Fruit fly (Drosophila melanogaster): ENCODE data around the gene CG18628.

CG18628 gene

dm6 chr3L:10659993-10660743, 20.6 kb downstream of the CG18628 start:
- peak; percentile 29 for TF ChIP-seq CG16779 (tag; optimal IDR thresholded peaks at IDR 0.05)
- no peak for TF ChIP-seq achi (GFP tag; optimal IDR thresholded peaks at IDR 0.05)
- TF ChIP-seq svp (GFP tag): peak; percentile 64
- peak; percentile 51 for TF ChIP-seq fkh (GFP tag; optimal IDR thresholded peaks at IDR 0.05)
- TF ChIP-seq CG8632 (GFP tag; optimal IDR thresholded peaks at IDR 0.05): peak; percentile 2
- no peak for TF ChIP-seq CG6808 (GFP tag; optimal IDR thresholded peaks at IDR 0.05)
- TF ChIP-seq Eip78C (GFP tag): peak; percentile 36

dm6 chr3L:10660744-10661589, 21.4 kb downstream of the CG18628 start, which contains the start of the genes CG32066 and CG8003:
CG32066 (minus strand) TSS chr3L:10661013.
CG8003 (plus strand) TSS chr3L:10661475.
- peak; percentile 13 for TF ChIP-seq CG6276 (GFP tag; optimal IDR thresholded peaks at IDR 0.05)
- no peak for TF ChIP-seq spab (GFP tag; optimal IDR thresholded peaks at IDR 0.05)
- peak; percentile 59 for TF ChIP-seq Sox102F (GFP tag; optimal IDR thresholded peaks at IDR 0.05)
- TF ChIP-seq CG10631 (GFP tag; optimal IDR thresholded peaks at IDR 0.05): peak; percentile 66
- peak; percentile 3 for TF ChIP-seq Sox14 (GFP tag; optimal IDR thresholded peaks at IDR 0.05)
- TF ChIP-seq Ets96B (tag; optimal IDR thresholded peaks at IDR 0.05): no peak
- TF ChIP-seq CG8119 (GFP tag; IDR thresholded peaks at IDR 0.05): peak; percentile 44; the same call in 1 of the 3 replicates
- TF ChIP-seq Smox (GFP tag; optimal IDR thresholded peaks at IDR 0.05): peak; percentile 39
- no peak for TF ChIP-seq CG1621 (tag; optimal IDR thresholded peaks at IDR 0.05)
- peak; percentile 21 for TF ChIP-seq lz (GFP tag; optimal IDR thresholded peaks at IDR 0.05)
- peak; percentile 79 for TF ChIP-seq Eip93F (GFP tag; optimal IDR thresholded peaks at IDR 0.05)
- peak; percentile 36 for TF ChIP-seq vri (GFP tag; optimal IDR thresholded peaks at IDR 0.05)
- peak; percentile 7 for TF ChIP-seq Met (GFP tag; optimal IDR thresholded peaks at IDR 0.05)
- peak; percentile 38 for TF ChIP-seq achi (GFP tag; optimal IDR thresholded peaks at IDR 0.05)
- TF ChIP-seq CG8632 (GFP tag; optimal IDR thresholded peaks at IDR 0.05): peak; percentile 0
- TF ChIP-seq CG11294 (GFP tag; IDR thresholded peaks at IDR 0.05): no peak
- peak; percentile 35 for TF ChIP-seq CG32006 (GFP tag; optimal IDR thresholded peaks at IDR 0.05)
- no peak for TF ChIP-seq Lpt (GFP tag; optimal IDR thresholded peaks at IDR 0.05)
- no peak for TF ChIP-seq CG34406 (GFP tag; optimal IDR thresholded peaks at IDR 0.05)
- peak; percentile 42 for TF ChIP-seq CG9139 (GFP tag; optimal IDR thresholded peaks at IDR 0.05)
- peak; percentile 27 for TF ChIP-seq CG10669 (GFP tag; optimal IDR thresholded peaks at IDR 0.05)
- TF ChIP-seq ss (GFP tag; optimal IDR thresholded peaks at IDR 0.05): peak; percentile 5 to 44
- no peak for TF ChIP-seq Hr4 (GFP tag; optimal IDR thresholded peaks at IDR 0.05)
- peak; percentile 32 for TF ChIP-seq esn (GFP tag; optimal IDR thresholded peaks at IDR 0.05)
- no peak for TF ChIP-seq cyc (GFP tag; optimal IDR thresholded peaks at IDR 0.05)
- TF ChIP-seq Hr39 (GFP tag; optimal IDR thresholded peaks at IDR 0.05): peak; percentile 4
- peak; percentile 24; the same call in 1 of the 2 replicates for TF ChIP-seq CG15336 (GFP tag; IDR thresholded peaks at IDR 0.05)
- peak; percentile 74 for TF ChIP-seq svp (GFP tag)
- no peak for TF ChIP-seq Blimp-1 (GFP tag; optimal IDR thresholded peaks at IDR 0.05)
- TF ChIP-seq fkh (GFP tag; optimal IDR thresholded peaks at IDR 0.05): peak; percentile 28
- peak; percentile 78 for TF ChIP-seq CG6854 (GFP tag; optimal IDR thresholded peaks at IDR 0.05)
- TF ChIP-seq pdm3 (GFP tag; optimal IDR thresholded peaks at IDR 0.05): no peak
- TF ChIP-seq CG8319 (GFP tag; optimal IDR thresholded peaks at IDR 0.05): no peak
- peak; percentile 26 for TF ChIP-seq CG3919 (GFP tag; optimal IDR thresholded peaks at IDR 0.05)
- TF ChIP-seq CG6808 (GFP tag; optimal IDR thresholded peaks at IDR 0.05): peak; percentile 26
- TF ChIP-seq dsx (GFP tag; optimal IDR thresholded peaks at IDR 0.05; ENCODE audit: poor library complexity, severe bottlenecking): no peak
- peak; percentile 78 for TF ChIP-seq Eip78C (GFP tag)
- TF ChIP-seq CG3032 (tag; optimal IDR thresholded peaks at IDR 0.05): peak; percentile 35
- no peak for TF ChIP-seq Ets21C (GFP tag; optimal IDR thresholded peaks at IDR 0.05)
- peak; percentile 29 for TF ChIP-seq net (GFP tag; optimal IDR thresholded peaks at IDR 0.05)
- TF ChIP-seq CG6163 (GFP tag; IDR thresholded peaks at IDR 0.05): peak; percentile 49; the same call in 1 of the 3 replicates
- TF ChIP-seq Eip75B (GFP tag; optimal IDR thresholded peaks at IDR 0.05): peak; percentile 30
- peak; percentile 28 for TF ChIP-seq CG16779 (tag; optimal IDR thresholded peaks at IDR 0.05)
- no peak for TF ChIP-seq acj6 (GFP tag; optimal IDR thresholded peaks at IDR 0.05)
- peak; percentile 1 for TF ChIP-seq CG6792 (GFP tag; optimal IDR thresholded peaks at IDR 0.05)
